ENCODE assay signal across 2 fruit fly cellular contexts in genomic region chrX:8806561-8807190, dm6.
TF ChIP-seq lines count a peak whose summit lies in the region.

No protein-coding gene starts in this region.

TF ChIP-seq in whole organism, embryonic, 481 proteins besides CTCF, POLR2A, EP300 and RAD21 (continued from another document and continues in another):
- TF ChIP-seq Fer1 (GFP tag; optimal IDR thresholded peaks at IDR 0.05; lab: Kevin White, UChicago) (no peak), gfzf (GFP tag; optimal IDR thresholded peaks at IDR 0.05; lab: Kevin White, UChicago) (no peak), CG17186 (GFP tag; optimal IDR thresholded peaks at IDR 0.05; lab: Kevin White, UChicago) (no peak), crol (GFP tag; IDR thresholded peaks at IDR 0.05; lab: Robert Waterston, UW) (peak; percentile 81), hth (optimal IDR thresholded peaks at IDR 0.05; lab: Kevin White, UChicago) (no peak), CG6175 (GFP tag; IDR thresholded peaks at IDR 0.05; lab: Robert Waterston, UW) (no peak), CG42726 (GFP tag; IDR thresholded peaks at IDR 0.05; lab: Robert Waterston, UW; ENCODE audit: partially characterized antibody) (0 out of 2 replicates have a peak, but pooled peaks have one; percentile 36), CG11247 (GFP tag; IDR thresholded peaks at IDR 0.05; lab: Robert Waterston, UW) (no peak), crc (GFP tag; optimal IDR thresholded peaks at IDR 0.05; lab: Kevin White, UChicago) (no peak), CG8388 (GFP tag; optimal IDR thresholded peaks at IDR 0.05; lab: Kevin White, UChicago) (no peak), CG1832 (GFP tag; optimal IDR thresholded peaks at IDR 0.05; lab: Kevin White, UChicago) (peak; percentile 97), cad (GFP tag; optimal IDR thresholded peaks at IDR 0.05; lab: Kevin White, UChicago) (peak; percentile 37), sqz (GFP tag; optimal IDR thresholded peaks at IDR 0.05; lab: Kevin White, UChicago) (peak; percentile 53), CG6683 (GFP tag; optimal IDR thresholded peaks at IDR 0.05; lab: Kevin White, UChicago) (no peak), Nf-YB (GFP tag; optimal IDR thresholded peaks at IDR 0.05; lab: Kevin White, UChicago) (peak; percentile 98), Dp (GFP tag; optimal IDR thresholded peaks at IDR 0.05; lab: Kevin White, UChicago) (no peak), seq (GFP tag; IDR thresholded peaks at IDR 0.05; lab: Robert Waterston, UW) (peak; percentile 39; the same call in 1 of the 2 replicates), CG13624 (GFP tag; optimal IDR thresholded peaks at IDR 0.05; lab: Kevin White, UChicago) (no peak), chinmo (GFP tag; IDR thresholded peaks at IDR 0.05; lab: Robert Waterston, UW; ENCODE audit: partially characterized antibody) (peak; percentile 73; the same call in 1 of the 4 replicates), CG4820 (GFP tag; optimal IDR thresholded peaks at IDR 0.05; lab: Kevin White, UChicago) (no peak), scrt (GFP tag; optimal IDR thresholded peaks at IDR 0.05; lab: Kevin White, UChicago) (peak; percentile 73), Hr51 (GFP tag; optimal IDR thresholded peaks at IDR 0.05; lab: Kevin White, UChicago) (peak in 1 of 2 experiments; percentile 42), CG15269 (tag; optimal IDR thresholded peaks at IDR 0.05; lab: Kevin White, UChicago) (peak; percentile 4), D19B (GFP tag; optimal IDR thresholded peaks at IDR 0.05; lab: Kevin White, UChicago) (no peak), ci (GFP tag; IDR thresholded peaks at IDR 0.05; lab: Robert Waterston, UW) (0 out of 3 replicates have a peak, but pooled peaks have one; percentile 42), CG10366 (GFP tag; IDR thresholded peaks at IDR 0.05; lab: Robert Waterston, UW) (no peak), CG5245 (GFP tag; optimal IDR thresholded peaks at IDR 0.05; lab: Kevin White, UChicago) (no peak), klu (GFP tag; IDR thresholded peaks at IDR 0.05; lab: Robert Waterston, UW) (no peak), CoRest (tag; optimal IDR thresholded peaks at IDR 0.05; lab: Kevin White, UChicago) (peak; percentile 18), ATbp (GFP tag; optimal IDR thresholded peaks at IDR 0.05; lab: Kevin White, UChicago) (no peak), CG11560 (tag; IDR thresholded peaks at IDR 0.05; lab: Robert Waterston, UW) (no peak), Nf-YA (GFP tag; IDR thresholded peaks at IDR 0.05; lab: Robert Waterston, UW) (peak; percentile 68), H15 (GFP tag; IDR thresholded peaks at IDR 0.05; lab: Robert Waterston, UW) (no peak), phol (tag; optimal IDR thresholded peaks at IDR 0.05; lab: Kevin White, UChicago) (peak; percentile 30), Abd-B (GFP tag; optimal IDR thresholded peaks at IDR 0.05; lab: Kevin White, UChicago) (peak; percentile 5), pita (GFP tag; optimal IDR thresholded peaks at IDR 0.05; lab: Kevin White, UChicago) (no peak), bigmax (GFP tag; optimal IDR thresholded peaks at IDR 0.05; lab: Kevin White, UChicago) (no peak), CG9817 (tag; optimal IDR thresholded peaks at IDR 0.05; lab: Kevin White, UChicago) (no peak), ftz-f1 (GFP tag; optimal IDR thresholded peaks at IDR 0.05; lab: Kevin White, UChicago) (peak; percentile 60), yki (optimal IDR thresholded peaks at IDR 0.05; lab: Kevin White, UChicago) (peak; percentile 4), CG14710 (tag; optimal IDR thresholded peaks at IDR 0.05; lab: Kevin White, UChicago) (no peak), CG4360 (GFP tag; IDR thresholded peaks at IDR 0.05; lab: Robert Waterston, UW) (peak; percentile 66), cg (GFP tag; optimal IDR thresholded peaks at IDR 0.05; lab: Kevin White, UChicago) (peak; percentile 69), Deaf1 (tag; optimal IDR thresholded peaks at IDR 0.05; lab: Kevin White, UChicago) (peak; percentile 91), CG4404 (GFP tag; IDR thresholded peaks at IDR 0.05; lab: Robert Waterston, UW) (no peak), HLH4C (GFP tag; IDR thresholded peaks at IDR 0.05; lab: Robert Waterston, UW; ENCODE audit: partially characterized antibody) (no peak), Jarid2 (GFP tag; optimal IDR thresholded peaks at IDR 0.05; lab: Kevin White, UChicago) (peak; percentile 64), ewg (GFP tag; optimal IDR thresholded peaks at IDR 0.05; lab: Kevin White, UChicago) (peak; percentile 61), Oaz (GFP tag; IDR thresholded peaks at IDR 0.05; lab: Robert Waterston, UW) (no peak), Nf-YC (tag; optimal IDR thresholded peaks at IDR 0.05; lab: Kevin White, UChicago) (peak; percentile 98), CG8765 (GFP tag; IDR thresholded peaks at IDR 0.05; lab: Robert Waterston, UW) (no peak), Stat92E (GFP tag; optimal IDR thresholded peaks at IDR 0.05; lab: Kevin White, UChicago) (no peak), CG9876 (GFP tag; optimal IDR thresholded peaks at IDR 0.05; lab: Kevin White, UChicago) (no peak), ato (GFP tag; IDR thresholded peaks at IDR 0.05; lab: Robert Waterston, UW; ENCODE audit: partially characterized antibody) (no peak), btn (GFP tag; optimal IDR thresholded peaks at IDR 0.05; lab: Kevin White, UChicago) (no peak), Atf3 (GFP tag; optimal IDR thresholded peaks at IDR 0.05; lab: Kevin White, UChicago) (no peak), CG10321 (GFP tag; IDR thresholded peaks at IDR 0.05; lab: Robert Waterston, UW) (peak; percentile 95), Scr (GFP tag; IDR thresholded peaks at IDR 0.05; lab: Robert Waterston, UW; ENCODE audit: partially characterized antibody) (peak; percentile 19; the same call in 1 of the 2 replicates), Rfx (GFP tag; IDR thresholded peaks at IDR 0.05; lab: Robert Waterston, UW) (peak; percentile 37; the same call in 1 of the 2 replicates), nerfin-2 (GFP tag; IDR thresholded peaks at IDR 0.05; lab: Robert Waterston, UW; ENCODE audit: partially characterized antibody) (no peak), bbx (GFP tag; IDR thresholded peaks at IDR 0.05; lab: Robert Waterston, UW; ENCODE audit: partially characterized antibody) (0 out of 2 replicates have a peak, but pooled peaks have one; percentile 25), CG32772 (GFP tag; IDR thresholded peaks at IDR 0.05; lab: Robert Waterston, UW) (peak; percentile 41; the same call in 1 of the 2 replicates), knrl (GFP tag; IDR thresholded peaks at IDR 0.05; lab: Robert Waterston, UW; ENCODE audit: partially characterized antibody) (0 out of 3 replicates have a peak, but pooled peaks have one; percentile 40), row (GFP tag; IDR thresholded peaks at IDR 0.05; lab: Robert Waterston, UW) (no peak)

TF ChIP-seq in whole organism, prepupa, 60 proteins besides CTCF, POLR2A, EP300 and RAD21 (continued from another document):
- TF ChIP-seq Sox14 (GFP tag; optimal IDR thresholded peaks at IDR 0.05; lab: Kevin White, UChicago) = no peak
